Fruit fly (Drosophila melanogaster) whole organism: Measurements from ENCODE around the gene CG9497.

ENCODE experiments used
- pan ChIP-seq: fragments of >200 bp; optimal IDR thresholded peaks from 2 replicates; lab custom pipeline; 2017
- usp ChIP-seq: fragments of >200 bp; optimal IDR thresholded peaks from 2 replicates; lab custom pipeline; 2017; ENCODE audit warnings: missing biosample characterization, missing genetic modification characterization, mixed read lengths

- TF ChIP-seq pan (no peak), usp (no peak)
Observed at dm6 chr2L:6387068-6387467, 38.8 kb upstream of the CG9497 start.
